Worm (Caenorhabditis elegans): ENCODE measurements around the gene gbh-2.

gbh-2 gene

ce11 chrII:8488123-8488522 is 2.4 kb downstream of the gbh-2 start:
- TF ChIP-seq alr-1 (tag; optimal IDR thresholded peaks at IDR 0.05) (no peak), nhr-25 (tag; optimal IDR thresholded peaks at IDR 0.05) (no peak), aly-2 (tag; optimal IDR thresholded peaks at IDR 0.05) (no peak), nhr-10 (tag; optimal IDR thresholded peaks at IDR 0.05) (no peak), nhr-6 (tag; optimal IDR thresholded peaks at IDR 0.05) (no peak), skn-1 (tag; optimal IDR thresholded peaks at IDR 0.05) (no peak), C34F6.9 (tag; optimal IDR thresholded peaks at IDR 0.05) (no peak)

- TF ChIP-seq skn-1 (tag; optimal IDR thresholded peaks at IDR 0.05) (no peak), blmp-1 (tag; optimal IDR thresholded peaks at IDR 0.05; ENCODE audit: insufficient read depth) (peak; percentile 75), nhr-129 (tag; optimal IDR thresholded peaks at IDR 0.05) (no peak), gmeb-1 (tag; optimal IDR thresholded peaks at IDR 0.05) (no peak), F13H6.1 (tag; optimal IDR thresholded peaks at IDR 0.05) (no peak), lin-39 (tag; optimal IDR thresholded peaks at IDR 0.05) (no peak), nhr-10 (tag; optimal IDR thresholded peaks at IDR 0.05) (no peak), sem-4 (tag; optimal IDR thresholded peaks at IDR 0.05) (no peak)
These were observed 8.6 kb downstream of the gbh-2 start, which contains the start of gene M05D6.9 for ce11 chrII:8494228-8494717. TSS of gene M05D6.9 (plus strand) at chrII:8494278.

ce11 chrII:8496184-8496583 is 10.5 kb downstream of the gbh-2 start:
- TF ChIP-seq blmp-1 (tag; optimal IDR thresholded peaks at IDR 0.05; ENCODE audit: insufficient read depth) = no peak
- TF ChIP-seq aly-2 (tag; optimal IDR thresholded peaks at IDR 0.05) = no peak
- peak; percentile 17 for TF ChIP-seq sma-9 (GFP tag; optimal IDR thresholded peaks at IDR 0.05)
- TF ChIP-seq sma-9 (tag; optimal IDR thresholded peaks at IDR 0.05) = no peak
- peak in 1 of 2 experiments; percentile 0 for TF ChIP-seq lsy-2 (tag; optimal IDR thresholded peaks at IDR 0.05)
- no peak for TF ChIP-seq ztf-11 (tag; optimal IDR thresholded peaks at IDR 0.05)
- TF ChIP-seq nhr-237 (tag; optimal IDR thresholded peaks at IDR 0.05) = no peak
- TF ChIP-seq R02D3.7 (tag; optimal IDR thresholded peaks at IDR 0.05) = no peak
- peak; percentile 20 for TF ChIP-seq nhr-129 (tag; optimal IDR thresholded peaks at IDR 0.05)
- TF ChIP-seq elt-3 (tag; optimal IDR thresholded peaks at IDR 0.05) = no peak

ce11 chrII:8498173-8498572 is 12.5 kb downstream of the gbh-2 start:
- TF ChIP-seq blmp-1 (tag; optimal IDR thresholded peaks at IDR 0.05; ENCODE audit: insufficient read depth) = no peak
- no peak for TF ChIP-seq R02D3.7 (tag; optimal IDR thresholded peaks at IDR 0.05)
- TF ChIP-seq zag-1 (tag; optimal IDR thresholded peaks at IDR 0.05) = no peak
- TF ChIP-seq nhr-237 (tag; optimal IDR thresholded peaks at IDR 0.05) = no peak
- no peak for TF ChIP-seq elt-1 (tag; optimal IDR thresholded peaks at IDR 0.05)
- TF ChIP-seq nhr-25 (tag; optimal IDR thresholded peaks at IDR 0.05) = no peak
- no peak for TF ChIP-seq mab-5 (tag; optimal IDR thresholded peaks at IDR 0.05)
- no peak for TF ChIP-seq fos-1 (tag; optimal IDR thresholded peaks at IDR 0.05)
- TF ChIP-seq nhr-21 (tag; optimal IDR thresholded peaks at IDR 0.05) = no peak
- TF ChIP-seq elt-3 (tag; optimal IDR thresholded peaks at IDR 0.05) = no peak
- TF ChIP-seq lin-39 (tag; optimal IDR thresholded peaks at IDR 0.05) = no peak
- TF ChIP-seq peb-1 (tag; optimal IDR thresholded peaks at IDR 0.05) = no peak
- TF ChIP-seq mdl-1 (tag; optimal IDR thresholded peaks at IDR 0.05) = no peak
- no peak for TF ChIP-seq nhr-77 (tag; optimal IDR thresholded peaks at IDR 0.05)
- TF ChIP-seq nhr-11 (tag; optimal IDR thresholded peaks at IDR 0.05) = no peak
- TF ChIP-seq lin-13 (GFP tag; optimal IDR thresholded peaks at IDR 0.05) = no peak
- no peak for TF ChIP-seq nhr-10 (tag; optimal IDR thresholded peaks at IDR 0.05)
- TF ChIP-seq ztf-4 (tag; optimal IDR thresholded peaks at IDR 0.05) = no peak
- no peak for TF ChIP-seq ztf-1 (GFP tag; conservative IDR thresholded peaks at IDR 0.05)
- TF ChIP-seq ama-1 (optimal IDR thresholded peaks at IDR 0.05) = no peak

DNA sequence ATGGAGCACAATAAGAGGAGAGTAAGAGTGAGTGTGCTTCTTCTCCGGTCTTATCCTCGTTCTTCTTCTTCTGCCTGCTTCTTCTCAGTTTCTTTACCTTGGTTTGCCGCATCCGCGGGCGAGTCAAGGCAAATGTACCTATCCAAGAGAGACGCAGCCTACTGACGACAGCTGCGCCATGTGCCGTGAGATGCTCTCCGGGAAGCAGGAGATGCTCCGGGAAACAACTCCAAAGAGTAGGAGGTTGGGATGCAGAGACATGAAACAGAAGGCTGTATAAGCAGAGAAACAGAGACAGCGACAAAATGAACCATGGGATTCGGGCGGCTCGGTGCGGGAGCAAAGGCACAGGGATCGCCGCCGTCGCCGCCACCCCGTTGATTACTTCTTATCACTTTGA is 13.3 kb downstream of the gbh-2 start:
- peak; percentile 34 for TF ChIP-seq C34F6.9 (tag; optimal IDR thresholded peaks at IDR 0.05)
- TF ChIP-seq F13H6.1 (tag; optimal IDR thresholded peaks at IDR 0.05) = peak; percentile 71
- TF ChIP-seq ceh-82 (tag; optimal IDR thresholded peaks at IDR 0.05) = no peak
- peak; percentile 35 for TF ChIP-seq sma-9 (GFP tag; optimal IDR thresholded peaks at IDR 0.05)
- TF ChIP-seq sma-9 (tag; optimal IDR thresholded peaks at IDR 0.05) = no peak
- TF ChIP-seq unc-39 (tag; optimal IDR thresholded peaks at IDR 0.05) = no peak
- peak; percentile 50 for TF ChIP-seq nhr-129 (tag; optimal IDR thresholded peaks at IDR 0.05)
- no peak for TF ChIP-seq nhr-23 (tag; optimal IDR thresholded peaks at IDR 0.05)
